Worm (Caenorhabditis elegans) whole organism, L4/young adult: ENCODE data around the gene adbp-1.

Experiments
- W03F9.2 ChIP-seq: fragments of 150-350 bp; optimal IDR thresholded peaks from 2 replicates; lab custom pipeline; 2014; ENCODE audit warnings: missing biosample characterization, missing genetic modification characterization
- dao-5 ChIP-seq: sonication (generic microtip); optimal IDR thresholded peaks from 2 replicates; lab custom pipeline; 2016; ENCODE audit warnings: missing genotype, missing genetic modification characterization, moderate library complexity, missing compliant biosample characterization
- him-1 ChIP-seq: sonication (generic microtip); optimal IDR thresholded peaks from 2 replicates; lab custom pipeline; 2016; ENCODE audit warnings: missing genotype, missing genetic modification reagents, missing genetic modification characterization, missing compliant biosample characterization

DNA sequence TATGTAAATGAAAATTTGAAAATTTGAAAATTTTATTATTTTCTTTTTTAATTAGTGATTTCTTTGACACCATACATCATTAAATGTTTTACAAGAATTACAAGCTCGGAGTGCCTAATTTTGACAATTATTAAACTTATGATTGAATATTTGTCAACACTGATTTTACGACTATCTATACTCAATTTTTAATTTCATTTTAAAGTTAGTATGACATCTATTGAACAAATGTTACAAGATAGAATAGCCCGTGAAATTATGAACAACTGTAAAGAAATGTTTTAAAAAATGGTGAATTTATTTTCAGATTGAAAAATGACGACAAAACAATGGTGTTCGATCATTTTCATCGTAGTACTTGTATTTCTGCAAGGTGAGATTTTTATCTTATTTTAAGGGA is 26.0 kb upstream of the adbp-1 start, which contains the start of gene C05D12.2:
- TF ChIP-seq him-1 (tag; lab: Kevin White, UChicago) (no peak), dao-5 (tag; lab: Kevin White, UChicago) (no peak), W03F9.2 (tag; lab: Kevin White, UChicago) (no peak)
